Worm (Caenorhabditis elegans) whole organism, L2 larva: Measurements from ENCODE around the gene Y75B12A.2.

Experiments
- C34F6.9 ChIP-seq: fragments of 150-350 bp; optimal IDR thresholded peaks from 2 replicates; lab custom pipeline; 2014; ENCODE audit warnings: missing biosample characterization, missing genetic modification characterization
- F13H6.1 ChIP-seq: sonication (generic microtip); optimal IDR thresholded peaks from 2 replicates; lab custom pipeline; 2016; ENCODE audit warnings: missing genetic modification characterization, missing compliant biosample characterization
- Y55F3AM.14 ChIP-seq: fragments of 200-800 bp; sonication (Bioruptor generic); optimal IDR thresholded peaks from 2 replicates; lab custom pipeline; 2018; ENCODE audit warnings: mild to moderate bottlenecking, missing genetic modification characterization, missing compliant biosample characterization
- ZK546.5 ChIP-seq: sonication (generic microtip); optimal IDR thresholded peaks from 2 replicates; lab custom pipeline; 2017; ENCODE audit warnings: missing biosample characterization, missing genetic modification characterization
- aly-2 ChIP-seq: fragments of 150-350 bp; optimal IDR thresholded peaks from 2 replicates; lab custom pipeline; 2014; ENCODE audit warnings: missing biosample characterization, missing genetic modification characterization
- ama-1 ChIP-seq: fragments of 150-350 bp; optimal IDR thresholded peaks from 2 replicates; lab custom pipeline; 2018; ENCODE audit warnings: inconsistent platforms
- blmp-1 ChIP-seq: sonication (generic microtip); optimal IDR thresholded peaks from 2 replicates; lab custom pipeline; 2017; ENCODE audit warnings: missing genetic modification characterization, mild to moderate bottlenecking, missing compliant biosample characterization, antibody characterized with exemption, moderate library complexity; ENCODE audit not compliant: insufficient read depth
- ceh-16 ChIP-seq: fragments of 150-350 bp; optimal IDR thresholded peaks from 2 replicates; lab custom pipeline; 2014; ENCODE audit warnings: missing biosample characterization, missing genetic modification characterization
- ceh-82 ChIP-seq: fragments of 150-350 bp; optimal IDR thresholded peaks from 2 replicates; lab custom pipeline; 2014; ENCODE audit warnings: missing biosample characterization, missing genetic modification characterization
- crh-2 ChIP-seq: sonication (generic microtip); optimal IDR thresholded peaks from 2 replicates; lab custom pipeline; 2017; ENCODE audit warnings: missing biosample characterization, missing genetic modification characterization
- elt-1 ChIP-seq: fragments of 150-350 bp; optimal IDR thresholded peaks from 2 replicates; lab custom pipeline; 2014; ENCODE audit warnings: missing biosample characterization, missing genetic modification characterization
- fos-1 ChIP-seq: fragments of 150-350 bp; optimal IDR thresholded peaks from 2 replicates; lab custom pipeline; 2014; ENCODE audit warnings: missing biosample characterization, missing genetic modification characterization
- gmeb-1 ChIP-seq: fragments of 150-350 bp; optimal IDR thresholded peaks from 2 replicates; lab custom pipeline; 2014; ENCODE audit warnings: missing biosample characterization, missing genetic modification characterization
- lin-11 ChIP-seq: fragments of 150-350 bp; sonication (generic microtip); optimal IDR thresholded peaks from 2 replicates; lab custom pipeline; 2014; ENCODE audit warnings: missing biosample characterization, missing genetic modification characterization, inconsistent platforms, mixed read lengths
- lin-13 ChIP-seq: fragments of 150-350 bp; optimal IDR thresholded peaks from 2 replicates; lab custom pipeline; 2014; ENCODE audit warnings: missing biosample characterization, missing genetic modification reagents, missing genetic modification characterization
- lin-39 ChIP-seq: fragments of 150-350 bp; optimal IDR thresholded peaks from 2 replicates; lab custom pipeline; 2014; ENCODE audit warnings: missing biosample characterization, missing genetic modification reagents, missing genetic modification characterization
- lsy-2 ChIP-seq, 2 experiments: fragments of 150-350 bp in 1 of 2; sonication (generic microtip) in 1 of 2; optimal IDR thresholded peaks; 2 replicates each; lab custom pipeline; 2014 to 2017; ENCODE audit warnings: missing biosample characterization in 2 of 2, missing genetic modification characterization in 2 of 2
- mab-5 ChIP-seq: fragments of 150-350 bp; optimal IDR thresholded peaks from 2 replicates; lab custom pipeline; 2014; ENCODE audit warnings: missing biosample characterization, missing genetic modification characterization
- mbf-1 ChIP-seq: sonication (generic microtip); optimal IDR thresholded peaks from 2 replicates; lab custom pipeline; 2017; ENCODE audit warnings: missing biosample characterization, missing genetic modification characterization
- mdl-1 ChIP-seq, 2 experiments: fragments of 150-350 bp in 1 of 2; sonication (generic microtip) in 1 of 2; optimal IDR thresholded peaks; 2 replicates each; lab custom pipeline; 2017; ENCODE audit warnings: missing biosample characterization in 2 of 2, missing genetic modification characterization in 2 of 2
- nhr-11 ChIP-seq: fragments of 150-350 bp; optimal IDR thresholded peaks from 2 replicates; lab custom pipeline; 2014; ENCODE audit warnings: missing biosample characterization, missing genetic modification characterization
- nhr-129 ChIP-seq: fragments of 150-350 bp; optimal IDR thresholded peaks from 2 replicates; lab custom pipeline; 2014; ENCODE audit warnings: missing biosample characterization, missing genetic modification characterization
- nhr-21 ChIP-seq: fragments of 150-350 bp; optimal IDR thresholded peaks from 2 replicates; lab custom pipeline; 2014; ENCODE audit warnings: missing biosample characterization, missing genetic modification characterization
- nhr-25 ChIP-seq: fragments of 150-350 bp; sonication (generic microtip); optimal IDR thresholded peaks from 3 replicates; lab custom pipeline; 2014; ENCODE audit warnings: missing biosample characterization, missing genetic modification characterization
- nhr-6 ChIP-seq: fragments of 150-350 bp; optimal IDR thresholded peaks from 2 replicates; lab custom pipeline; 2014; ENCODE audit warnings: missing biosample characterization, missing genetic modification characterization
- sem-4 ChIP-seq: fragments of 150-350 bp; optimal IDR thresholded peaks from 2 replicates; lab custom pipeline; 2014; ENCODE audit warnings: missing biosample characterization, missing genetic modification reagents, missing genetic modification characterization
- skn-1 ChIP-seq: sonication (generic microtip); optimal IDR thresholded peaks from 2 replicates; lab custom pipeline; 2017; ENCODE audit warnings: missing biosample characterization, missing genetic modification characterization
- sma-3 ChIP-seq: sonication (generic microtip); optimal IDR thresholded peaks from 2 replicates; lab custom pipeline; 2016; ENCODE audit warnings: missing genetic modification reagents, missing genetic modification characterization, missing compliant biosample characterization
- sma-9 ChIP-seq, 2 experiments: fragments of 150-350 bp in 1 of 2; sonication (generic microtip) in 1 of 2; optimal IDR thresholded peaks; 2 replicates each; lab custom pipeline; 2014 to 2016; ENCODE audit warnings: missing genetic modification characterization in 2 of 2, mild to moderate bottlenecking in 1 of 2, missing biosample characterization in 1 of 2, missing compliant biosample characterization in 1 of 2, missing genetic modification reagents in 1 of 2, moderate library complexity in 1 of 2
- snpc-4 ChIP-seq: fragments of 150-350 bp; optimal IDR thresholded peaks from 2 replicates; lab custom pipeline; 2014; ENCODE audit warnings: missing biosample characterization, missing genetic modification characterization
- unc-39 ChIP-seq: fragments of 150-350 bp; optimal IDR thresholded peaks from 2 replicates; lab custom pipeline; 2014; ENCODE audit warnings: missing biosample characterization, missing genetic modification characterization
- unc-55 ChIP-seq: fragments of 150-350 bp; sonication (generic microtip); optimal IDR thresholded peaks from 3 replicates; lab custom pipeline; 2014; ENCODE audit warnings: missing biosample characterization, missing genetic modification reagents, missing genetic modification characterization
- unc-62 ChIP-seq: fragments of 150-350 bp; optimal IDR thresholded peaks from 2 replicates; lab custom pipeline; 2014; ENCODE audit warnings: missing biosample characterization, missing genetic modification reagents, missing genetic modification characterization
- zag-1 ChIP-seq: fragments of 150-350 bp; optimal IDR thresholded peaks from 2 replicates; lab custom pipeline; 2014; ENCODE audit warnings: missing biosample characterization, missing genetic modification characterization
- ztf-4 ChIP-seq: fragments of 150-350 bp; optimal IDR thresholded peaks from 2 replicates; lab custom pipeline; 2014; ENCODE audit warnings: missing biosample characterization, missing genetic modification characterization

The Y75B12A.2 gene

DNA sequence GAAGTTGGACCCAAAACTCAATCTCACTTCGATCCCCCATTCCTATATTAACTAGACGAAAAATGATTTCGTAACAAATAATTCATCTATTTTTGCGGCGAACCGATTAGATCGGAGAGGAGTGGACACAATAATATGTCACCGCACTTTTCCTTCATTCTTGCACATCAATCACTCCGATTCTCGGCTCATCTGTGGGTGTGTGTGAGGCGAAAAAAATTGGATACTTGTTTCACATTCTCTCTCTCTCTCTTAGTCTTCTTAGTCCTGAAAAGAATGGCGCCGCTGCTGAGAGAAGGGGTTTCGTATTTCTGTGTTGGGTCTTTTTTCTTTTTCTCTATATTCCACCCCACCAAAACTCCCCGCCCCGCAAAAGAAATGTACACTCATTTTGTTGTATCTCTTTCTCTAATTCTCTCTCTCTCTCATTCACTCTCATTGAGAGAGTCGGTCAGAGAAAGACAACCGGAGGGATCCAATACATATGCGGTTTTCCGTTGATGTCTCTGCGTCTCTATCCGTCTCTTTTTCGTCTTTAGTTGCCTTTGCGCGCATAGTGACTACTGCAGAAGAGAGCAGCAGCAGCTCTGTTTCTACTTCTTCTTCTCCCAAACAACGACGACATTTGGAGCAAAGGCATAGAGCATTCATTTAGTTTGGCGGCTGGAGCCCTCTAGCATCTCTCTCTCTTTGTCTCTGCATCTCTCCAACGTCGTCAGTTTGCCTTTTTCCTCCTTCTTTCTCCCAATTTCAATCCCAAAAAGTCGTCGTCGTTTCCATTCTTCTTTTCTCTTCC is 38.1 kb upstream of the Y75B12A.2 start, which contains the start of gene unc-76 (continued):
- TF ChIP-seq snpc-4 (tag; lab: Kevin White, UChicago), result no peak
- TF ChIP-seq Y55F3AM.14, result peak; percentile 77
- peak; percentile 47 for TF ChIP-seq lin-39
- TF ChIP-seq, all 48 proteins: peak for 23

ce11 chrV:15072738-15073137 is 36.6 kb upstream of the Y75B12A.2 start:
- TF ChIP-seq ztf-4 (tag; lab: Kevin White, UChicago), result no peak
- TF ChIP-seq F13H6.1 (tag; lab: Kevin White, UChicago), result no peak
- TF ChIP-seq mbf-1 (tag; lab: Kevin White, UChicago), result no peak
- no peak for TF ChIP-seq sma-9 (GFP tag; optimal IDR thresholded peaks at IDR 0.05; lab: Kevin White, UChicago)
- TF ChIP-seq sma-9 (tag; optimal IDR thresholded peaks at IDR 0.05; lab: Kevin White, UChicago), result no peak
- TF ChIP-seq zag-1 (tag; lab: Kevin White, UChicago), result no peak
- TF ChIP-seq mdl-1 (tag; optimal IDR thresholded peaks at IDR 0.05; lab: Kevin White, UChicago), result no peak
- no peak for TF ChIP-seq Y55F3AM.14
- no peak for TF ChIP-seq snpc-4 (tag; lab: Kevin White, UChicago)
- TF ChIP-seq, all 48 proteins: peak for 0

DNA sequence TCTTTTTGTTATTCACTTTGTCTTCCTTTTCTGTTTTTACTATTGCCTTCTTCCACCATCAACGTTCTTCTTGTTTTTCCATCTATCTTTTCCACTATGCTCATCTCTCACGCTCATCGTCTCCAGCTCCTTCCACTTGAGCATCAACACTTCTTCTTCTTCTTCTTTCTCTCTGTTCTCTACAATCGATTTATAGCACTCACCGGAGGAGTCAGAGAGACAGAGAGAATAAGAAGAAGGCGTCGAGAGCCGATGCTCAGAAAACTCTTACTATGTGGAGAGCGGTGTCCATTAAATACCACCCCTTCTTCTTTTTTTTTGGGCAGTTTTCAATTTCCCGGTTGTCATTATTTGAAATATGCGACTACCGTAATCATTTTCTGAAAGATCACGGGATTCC is 34.5 kb upstream of the Y75B12A.2 start:
- peak; percentile 39 for TF ChIP-seq sma-9 (GFP tag; optimal IDR thresholded peaks at IDR 0.05; lab: Kevin White, UChicago)
- TF ChIP-seq sma-9 (tag; optimal IDR thresholded peaks at IDR 0.05; lab: Kevin White, UChicago), result no peak
- TF ChIP-seq ceh-82 (tag; lab: Kevin White, UChicago), result no peak
- peak; percentile 11 for TF ChIP-seq mab-5 (tag; lab: Kevin White, UChicago)
- TF ChIP-seq lsy-2 (tag; optimal IDR thresholded peaks at IDR 0.05; lab: Kevin White, UChicago), result peak in 1 of 2 experiments; percentile 35
- TF ChIP-seq zag-1 (tag; lab: Kevin White, UChicago), result peak; percentile 45
- no peak for TF ChIP-seq nhr-6 (tag; lab: Kevin White, UChicago)
- no peak for TF ChIP-seq skn-1 (tag; lab: Kevin White, UChicago)
- peak; percentile 32 for TF ChIP-seq crh-2 (tag; lab: Kevin White, UChicago)
- no peak for TF ChIP-seq lin-39
- TF ChIP-seq unc-55 (GFP tag; lab: Kevin White, UChicago), result peak; percentile 82
- TF ChIP-seq nhr-129 (tag; lab: Kevin White, UChicago), result peak; percentile 52
- peak; percentile 62 for TF ChIP-seq C34F6.9 (tag; lab: Kevin White, UChicago)
- TF ChIP-seq nhr-11, result no peak

DNA sequence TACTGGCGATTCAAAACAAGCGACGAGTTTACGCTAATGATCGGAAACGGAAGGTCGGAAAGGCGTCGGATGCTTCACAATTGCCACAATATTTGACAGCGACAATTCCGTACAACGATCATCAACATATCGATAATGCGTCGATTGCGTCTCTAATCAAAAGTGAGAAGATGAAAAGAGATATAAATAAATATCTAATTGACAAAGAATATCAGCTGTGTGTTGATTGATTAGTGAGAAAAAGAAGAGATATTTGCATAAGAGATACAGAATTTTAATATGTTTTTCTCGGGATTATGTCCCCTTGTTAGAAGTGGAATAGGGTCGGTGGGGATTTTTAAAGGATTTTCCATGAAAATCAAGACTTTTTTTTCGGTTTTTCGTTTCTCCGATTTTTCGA is 30.8 kb upstream of the Y75B12A.2 start:
- no peak for TF ChIP-seq aly-2
- TF ChIP-seq, all 48 proteins: peak for 0

ce11 chrV:15082291-15082690 is 27.1 kb upstream of the Y75B12A.2 start, which contains the start of the genes C01G10.10 and C01G10.9:
C01G10.10 (minus strand) TSS chrV:15082441.
C01G10.9 (plus strand) TSS chrV:15082530.
- no peak for TF ChIP-seq lin-39
- TF ChIP-seq snpc-4 (tag; lab: Kevin White, UChicago), result peak; percentile 50
- TF ChIP-seq nhr-25, result peak; percentile 46
- peak; percentile 45 for TF ChIP-seq crh-2 (tag; lab: Kevin White, UChicago)
- TF ChIP-seq sma-3 (GFP tag; lab: Kevin White, UChicago), result peak; percentile 68
- TF ChIP-seq C34F6.9 (tag; lab: Kevin White, UChicago), result peak; percentile 64
- TF ChIP-seq zag-1 (tag; lab: Kevin White, UChicago), result no peak
- no peak for TF ChIP-seq lin-11
- TF ChIP-seq gmeb-1 (tag; lab: Kevin White, UChicago), result peak; percentile 47
- TF ChIP-seq ama-1, result no peak
- TF ChIP-seq unc-62 (GFP tag; lab: Kevin White, UChicago), result no peak
- peak; percentile 82 for TF ChIP-seq sma-9 (GFP tag; optimal IDR thresholded peaks at IDR 0.05; lab: Kevin White, UChicago)
- TF ChIP-seq sma-9 (tag; optimal IDR thresholded peaks at IDR 0.05; lab: Kevin White, UChicago), result no peak
- no peak for TF ChIP-seq ZK546.5 (tag; lab: Kevin White, UChicago)
- TF ChIP-seq blmp-1, result no peak
- TF ChIP-seq mbf-1 (tag; lab: Kevin White, UChicago), result no peak
- TF ChIP-seq fos-1 (tag; lab: Kevin White, UChicago), result peak; percentile 9
- TF ChIP-seq nhr-11, result no peak
- peak; percentile 73 for TF ChIP-seq F13H6.1 (tag; lab: Kevin White, UChicago)
- no peak for TF ChIP-seq nhr-6 (tag; lab: Kevin White, UChicago)
- TF ChIP-seq unc-39 (tag; lab: Kevin White, UChicago), result no peak
- TF ChIP-seq ceh-16, result peak; percentile 13
- TF ChIP-seq lin-13 (GFP tag; lab: Kevin White, UChicago), result peak; percentile 51
- peak; percentile 13 to 75 for TF ChIP-seq lsy-2 (tag; optimal IDR thresholded peaks at IDR 0.05; lab: Kevin White, UChicago)
- TF ChIP-seq elt-1, result no peak
- no peak for TF ChIP-seq nhr-21 (tag; lab: Kevin White, UChicago)
- peak; percentile 41 for TF ChIP-seq sem-4 (tag; lab: Kevin White, UChicago)
- peak; percentile 47 for TF ChIP-seq unc-55 (GFP tag; lab: Kevin White, UChicago)
